Worm (Caenorhabditis elegans): ENCODE data around the gene K02D3.1.

- no peak for TF ChIP-seq ama-1 (optimal IDR thresholded peaks at IDR 0.05)
- TF ChIP-seq mef-2 (tag; optimal IDR thresholded peaks at IDR 0.05) = no peak
Measured at ce11 chrX:13687655-13688054, 19.1 kb upstream of the K02D3.1 start, which contains the start of gene adm-2.

Measured in whole organism, L1 larva.